Worm (Caenorhabditis elegans): ENCODE results near the gene gpcp-1.

DNA sequence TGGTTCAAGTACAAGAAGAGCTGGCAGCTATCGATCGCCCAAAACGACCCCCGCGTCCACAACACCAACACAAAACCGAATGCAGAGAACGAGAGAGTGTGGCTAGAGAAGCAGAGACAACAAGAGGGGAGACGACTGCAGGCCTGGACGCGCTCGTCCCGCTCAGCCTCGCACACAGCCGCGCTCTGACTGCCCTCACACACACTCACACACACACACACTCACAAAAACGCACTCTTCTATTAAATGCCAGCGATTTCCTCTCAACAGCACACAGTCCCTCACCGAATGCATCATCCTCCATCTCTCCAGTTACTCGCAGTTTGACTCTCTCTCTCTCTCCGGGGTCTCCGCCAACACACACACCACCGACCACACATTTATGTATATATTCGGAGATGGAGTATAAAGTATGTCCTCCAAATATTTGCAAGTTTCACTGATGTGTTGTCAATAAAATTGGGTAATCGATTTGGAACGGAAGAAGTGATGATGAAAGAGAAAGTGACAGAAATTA is 17.3 kb upstream of the gpcp-1 start:
- no peak for TF ChIP-seq ztf-6 (GFP tag; IDR thresholded peaks at IDR 0.05)
- TF ChIP-seq unc-62 (GFP tag; optimal IDR thresholded peaks at IDR 0.05), result peak; percentile 33
- TF ChIP-seq aptf-3 (GFP tag; IDR thresholded peaks at IDR 0.05), result no peak
- peak; percentile 87 for TF ChIP-seq ztf-22 (GFP tag; optimal IDR thresholded peaks at IDR 0.05)
- TF ChIP-seq B0336.3 (GFP tag; IDR thresholded peaks at IDR 0.05), result peak; percentile 93
- no peak for TF ChIP-seq F49E8.2 (tag; optimal IDR thresholded peaks at IDR 0.05; ENCODE audit: insufficient read depth)
- peak; percentile 65 for TF ChIP-seq nhr-90 (tag; optimal IDR thresholded peaks at IDR 0.05)
- TF ChIP-seq lsy-27 (tag; optimal IDR thresholded peaks at IDR 0.05; ENCODE audit: borderline replicate concordance, insufficient read depth), result no peak
- TF ChIP-seq die-1 (tag; optimal IDR thresholded peaks at IDR 0.05), result peak; percentile 54

All from whole organism, young adult.